Comparison of ENCODE assay signal across 5 fruit fly cellular contexts in the genomic region with DNA sequence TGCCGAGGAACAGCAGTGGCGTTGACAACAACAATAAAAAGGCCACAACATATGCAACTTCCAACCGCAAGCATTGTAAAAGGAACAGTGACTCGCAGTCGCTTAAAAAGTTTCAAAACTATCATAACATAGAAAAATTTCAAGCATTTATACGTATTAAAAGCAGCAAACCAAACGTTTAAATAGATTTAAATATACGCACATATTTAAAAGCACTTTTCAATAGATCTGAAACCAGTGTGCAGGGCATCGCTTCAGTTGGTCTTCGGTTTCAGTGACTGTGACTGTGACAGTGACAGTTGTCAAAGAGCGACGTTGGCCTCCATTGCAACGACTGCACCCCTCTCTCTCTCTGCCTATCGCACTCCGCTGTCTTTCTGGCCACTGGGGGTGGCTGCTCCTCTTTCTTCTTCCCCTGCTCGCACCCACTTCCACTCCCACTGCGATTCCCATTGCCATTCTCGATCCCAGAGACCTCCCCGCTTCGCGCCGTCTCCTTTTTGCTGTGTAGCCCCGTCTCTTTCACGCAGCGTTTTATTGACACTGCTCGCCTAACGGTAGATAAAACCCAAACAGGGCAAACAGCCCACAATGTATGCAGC.
TF ChIP-seq lines count a peak whose summit lies in the region.

No protein-coding gene starts in this region.

- peak; percentile 46 for TF ChIP-seq CTCF in whole organism, embryonic (GFP tag; optimal IDR thresholded peaks at IDR 0.05; lab: Kevin White, UChicago)

TF ChIP-seq in whole organism, adult, 20 proteins besides CTCF, POLR2A, EP300 and RAD21 (continues in another document):
- TF ChIP-seq cic (GFP tag; optimal IDR thresholded peaks at IDR 0.05; lab: Kevin White, UChicago), result no peak
- peak; percentile 65 for TF ChIP-seq CG12768 (GFP tag; optimal IDR thresholded peaks at IDR 0.05; lab: Kevin White, UChicago)
- TF ChIP-seq Hr96 (GFP tag; optimal IDR thresholded peaks at IDR 0.05; lab: Kevin White, UChicago), result peak; percentile 12
- peak; percentile 41 for TF ChIP-seq CG7045 (GFP tag; optimal IDR thresholded peaks at IDR 0.05; lab: Kevin White, UChicago)
- TF ChIP-seq CG5204 (GFP tag; optimal IDR thresholded peaks at IDR 0.05; lab: Kevin White, UChicago), result peak; percentile 76
- no peak for TF ChIP-seq CG1620 (GFP tag; optimal IDR thresholded peaks at IDR 0.05; lab: Kevin White, UChicago)
- peak; percentile 72 for TF ChIP-seq ovo (GFP tag; optimal IDR thresholded peaks at IDR 0.05; lab: Kevin White, UChicago)
- no peak for TF ChIP-seq bab1 (GFP tag; optimal IDR thresholded peaks at IDR 0.05; lab: Kevin White, UChicago)
- peak; percentile 77 for TF ChIP-seq CG7101 (tag; optimal IDR thresholded peaks at IDR 0.05; lab: Kevin White, UChicago)
- TF ChIP-seq CG11617 (GFP tag; optimal IDR thresholded peaks at IDR 0.05; lab: Kevin White, UChicago), result peak; percentile 45
- no peak for TF ChIP-seq cnc (optimal IDR thresholded peaks at IDR 0.05; lab: Kevin White, UChicago)
- TF ChIP-seq CG33017 (tag; optimal IDR thresholded peaks at IDR 0.05; lab: Kevin White, UChicago), result peak; percentile 80
- TF ChIP-seq tj (GFP tag; optimal IDR thresholded peaks at IDR 0.05; lab: Kevin White, UChicago), result peak; percentile 58
- peak; percentile 72 for TF ChIP-seq kay (GFP tag; lab: Kevin White, UChicago; ENCODE audit: borderline replicate concordance)
- no peak for TF ChIP-seq Crg-1 (GFP tag; optimal IDR thresholded peaks at IDR 0.05; lab: Kevin White, UChicago)
- TF ChIP-seq CG14711 (tag; optimal IDR thresholded peaks at IDR 0.05; lab: Kevin White, UChicago), result peak; percentile 64
- TF ChIP-seq Mnt (GFP tag; optimal IDR thresholded peaks at IDR 0.05; lab: Kevin White, UChicago), result peak; percentile 13

TF ChIP-seq in whole organism, embryonic, 481 proteins besides CTCF, POLR2A, EP300 and RAD21 (continues in another document):
- TF ChIP-seq CG3995 (GFP tag; optimal IDR thresholded peaks at IDR 0.05; lab: Kevin White, UChicago) (peak; percentile 85), Adf1 (GFP tag; IDR thresholded peaks at IDR 0.05; lab: Robert Waterston, UW) (no peak), HLH4C (GFP tag; IDR thresholded peaks at IDR 0.05; lab: Robert Waterston, UW; ENCODE audit: partially characterized antibody) (no peak), cg (GFP tag; optimal IDR thresholded peaks at IDR 0.05; lab: Kevin White, UChicago) (no peak), H2.0 (GFP tag; IDR thresholded peaks at IDR 0.05; lab: Robert Waterston, UW) (peak; percentile 85), Hsf (GFP tag; optimal IDR thresholded peaks at IDR 0.05; lab: Kevin White, UChicago) (peak; percentile 51), wek (GFP tag; optimal IDR thresholded peaks at IDR 0.05; lab: Kevin White, UChicago) (no peak), CG6791 (GFP tag; IDR thresholded peaks at IDR 0.05; lab: Robert Waterston, UW; ENCODE audit: partially characterized antibody) (peak; percentile 41; the same call in 1 of the 3 replicates), CG6813 (GFP tag; optimal IDR thresholded peaks at IDR 0.05; lab: Kevin White, UChicago) (peak; percentile 60), Atf-2 (GFP tag; optimal IDR thresholded peaks at IDR 0.05; lab: Kevin White, UChicago) (peak; percentile 63), CG6683 (GFP tag; optimal IDR thresholded peaks at IDR 0.05; lab: Kevin White, UChicago) (peak; percentile 24), grau (tag; optimal IDR thresholded peaks at IDR 0.05; lab: Kevin White, UChicago) (peak; percentile 64), ham (GFP tag; IDR thresholded peaks at IDR 0.05; lab: Robert Waterston, UW) (no peak), cato (GFP tag; optimal IDR thresholded peaks at IDR 0.05; lab: Kevin White, UChicago; ENCODE audit: borderline replicate concordance) (peak; percentile 66), CG8388 (GFP tag; optimal IDR thresholded peaks at IDR 0.05; lab: Kevin White, UChicago) (peak; percentile 79), CG15479 (GFP tag; optimal IDR thresholded peaks at IDR 0.05; lab: Kevin White, UChicago) (no peak)

TF ChIP-seq in whole organism, prepupa, 60 proteins besides CTCF, POLR2A, EP300 and RAD21 (continues in another document):
- TF ChIP-seq Eip78C (GFP tag; lab: Kevin White, UChicago) (peak; percentile 98), CG34406 (GFP tag; optimal IDR thresholded peaks at IDR 0.05; lab: Kevin White, UChicago) (peak; percentile 93), CG6792 (GFP tag; optimal IDR thresholded peaks at IDR 0.05; lab: Kevin White, UChicago) (peak; percentile 95), Ets21C (GFP tag; optimal IDR thresholded peaks at IDR 0.05; lab: Kevin White, UChicago) (peak; percentile 92), CG32006 (GFP tag; optimal IDR thresholded peaks at IDR 0.05; lab: Kevin White, UChicago) (peak; percentile 92), CG11294 (GFP tag; IDR thresholded peaks at IDR 0.05; lab: Robert Waterston, UW) (peak; percentile 96), esn (GFP tag; optimal IDR thresholded peaks at IDR 0.05; lab: Kevin White, UChicago) (peak; percentile 95), Hr4 (GFP tag; optimal IDR thresholded peaks at IDR 0.05; lab: Kevin White, UChicago) (peak; percentile 94), ss (GFP tag; optimal IDR thresholded peaks at IDR 0.05; lab: Kevin White, UChicago) (peak; percentile 83 to 91), CG10669 (GFP tag; optimal IDR thresholded peaks at IDR 0.05; lab: Kevin White, UChicago) (peak; percentile 94), CG8319 (GFP tag; optimal IDR thresholded peaks at IDR 0.05; lab: Kevin White, UChicago) (peak; percentile 93), Smox (GFP tag; optimal IDR thresholded peaks at IDR 0.05; lab: Kevin White, UChicago) (peak; percentile 84), CG1621 (tag; optimal IDR thresholded peaks at IDR 0.05; lab: Kevin White, UChicago) (peak; percentile 93), cyc (GFP tag; optimal IDR thresholded peaks at IDR 0.05; lab: Kevin White, UChicago) (peak; percentile 80), OdsH (GFP tag; optimal IDR thresholded peaks at IDR 0.05; lab: Kevin White, UChicago) (peak; percentile 96), pdm3 (GFP tag; optimal IDR thresholded peaks at IDR 0.05; lab: Kevin White, UChicago) (peak; percentile 97), vri (GFP tag; optimal IDR thresholded peaks at IDR 0.05; lab: Kevin White, UChicago) (peak; percentile 89), Met (GFP tag; optimal IDR thresholded peaks at IDR 0.05; lab: Kevin White, UChicago) (peak; percentile 83)

TF ChIP-seq in whole organism, pupa, 21 proteins besides CTCF, POLR2A, EP300 and RAD21 (continues in another document):
- TF ChIP-seq CG13204 (GFP tag; optimal IDR thresholded peaks at IDR 0.05; lab: Kevin White, UChicago), result peak; percentile 64
- peak; percentile 83 for TF ChIP-seq gl (tag; optimal IDR thresholded peaks at IDR 0.05; lab: Kevin White, UChicago)
- TF ChIP-seq EcR (GFP tag; optimal IDR thresholded peaks at IDR 0.05; lab: Kevin White, UChicago), result peak; percentile 73
- TF ChIP-seq fd96Ca (GFP tag; IDR thresholded peaks at IDR 0.05; lab: Robert Waterston, UW), result peak; percentile 97
- TF ChIP-seq CG15710 (tag; optimal IDR thresholded peaks at IDR 0.05; lab: Kevin White, UChicago), result peak; percentile 96
- TF ChIP-seq CG8301 (tag; optimal IDR thresholded peaks at IDR 0.05; lab: Kevin White, UChicago), result peak; percentile 88
- TF ChIP-seq CG9948 (tag; optimal IDR thresholded peaks at IDR 0.05; lab: Kevin White, UChicago), result peak; percentile 92
- TF ChIP-seq Snoo (tag; optimal IDR thresholded peaks at IDR 0.05; lab: Kevin White, UChicago), result peak; percentile 87
- TF ChIP-seq CG8159 (tag; optimal IDR thresholded peaks at IDR 0.05; lab: Kevin White, UChicago), result peak; percentile 93
- peak; percentile 95 for TF ChIP-seq rn (GFP tag; IDR thresholded peaks at IDR 0.05; lab: Robert Waterston, UW)
- peak; percentile 93 for TF ChIP-seq CG17806 (tag; optimal IDR thresholded peaks at IDR 0.05; lab: Kevin White, UChicago)
- TF ChIP-seq Pif1A (GFP tag; optimal IDR thresholded peaks at IDR 0.05; lab: Kevin White, UChicago), result peak; percentile 95
- TF ChIP-seq CG12605 (GFP tag; IDR thresholded peaks at IDR 0.05; lab: Robert Waterston, UW), result peak; percentile 95
- TF ChIP-seq Ets98B (GFP tag; IDR thresholded peaks at IDR 0.05; lab: Robert Waterston, UW), result peak; percentile 97
- peak; percentile 94 for TF ChIP-seq Pif1B (GFP tag; optimal IDR thresholded peaks at IDR 0.05; lab: Kevin White, UChicago)
- peak; percentile 99 for TF ChIP-seq CG4496 (GFP tag; IDR thresholded peaks at IDR 0.05; lab: Robert Waterston, UW)
- peak; percentile 90 for TF ChIP-seq CG14655 (GFP tag; optimal IDR thresholded peaks at IDR 0.05; lab: Kevin White, UChicago)
- TF ChIP-seq D1 (tag; optimal IDR thresholded peaks at IDR 0.05; lab: Kevin White, UChicago), result peak; percentile 79
- peak; percentile 97 for TF ChIP-seq CG32121 (GFP tag; IDR thresholded peaks at IDR 0.05; lab: Robert Waterston, UW)

TF ChIP-seq in whole organism, wandering third instar larva, 38 proteins besides CTCF, POLR2A, EP300 and RAD21 (continues in another document):
- no peak for TF ChIP-seq dl (GFP tag; optimal IDR thresholded peaks at IDR 0.05; lab: Kevin White, UChicago; ENCODE audit: insufficient read depth in 1 of 2, partially characterized antibody in 2 of 2)
- peak; percentile 88 for TF ChIP-seq br (GFP tag; optimal IDR thresholded peaks at IDR 0.05; lab: Kevin White, UChicago)
- TF ChIP-seq Dfd (GFP tag; optimal IDR thresholded peaks at IDR 0.05; lab: Kevin White, UChicago), result no peak
- TF ChIP-seq fru (GFP tag; optimal IDR thresholded peaks at IDR 0.05; lab: Kevin White, UChicago), result peak; percentile 79
- TF ChIP-seq sv (GFP tag; optimal IDR thresholded peaks at IDR 0.05; lab: Kevin White, UChicago), result peak; percentile 7
- TF ChIP-seq lola (GFP tag; optimal IDR thresholded peaks at IDR 0.05; lab: Kevin White, UChicago), result no peak
- peak; percentile 67 for TF ChIP-seq dmrt93B (GFP tag; optimal IDR thresholded peaks at IDR 0.05; lab: Kevin White, UChicago)
- no peak for TF ChIP-seq usp (GFP tag; optimal IDR thresholded peaks at IDR 0.05; lab: Kevin White, UChicago)
- TF ChIP-seq N (GFP tag; optimal IDR thresholded peaks at IDR 0.05; lab: Kevin White, UChicago), result no peak
- peak; percentile 85 for TF ChIP-seq rgr (GFP tag; optimal IDR thresholded peaks at IDR 0.05; lab: Kevin White, UChicago)
- no peak for TF ChIP-seq pan (optimal IDR thresholded peaks at IDR 0.05; lab: Kevin White, UChicago)
- no peak for TF ChIP-seq Hr83 (GFP tag; optimal IDR thresholded peaks at IDR 0.05; lab: Kevin White, UChicago; ENCODE audit: poor library complexity, severe bottlenecking)
- no peak for TF ChIP-seq CrebA (GFP tag; optimal IDR thresholded peaks at IDR 0.05; lab: Kevin White, UChicago; ENCODE audit: borderline replicate concordance)
- TF ChIP-seq Dif (GFP tag; optimal IDR thresholded peaks at IDR 0.05; lab: Kevin White, UChicago; ENCODE audit: partially characterized antibody), result no peak
- no peak for TF ChIP-seq jim (GFP tag; optimal IDR thresholded peaks at IDR 0.05; lab: Kevin White, UChicago)
- peak; percentile 89 for TF ChIP-seq tai (GFP tag; optimal IDR thresholded peaks at IDR 0.05; lab: Kevin White, UChicago)
- TF ChIP-seq Vsx2 (GFP tag; optimal IDR thresholded peaks at IDR 0.05; lab: Kevin White, UChicago; ENCODE audit: partially characterized antibody), result no peak
- TF ChIP-seq Jra (GFP tag; optimal IDR thresholded peaks at IDR 0.05; lab: Kevin White, UChicago), result peak; percentile 77
- TF ChIP-seq woc (GFP tag; optimal IDR thresholded peaks at IDR 0.05; lab: Kevin White, UChicago), result peak; percentile 70
- no peak for TF ChIP-seq Myc (optimal IDR thresholded peaks at IDR 0.05; lab: Kevin White, UChicago)
